Worm (Caenorhabditis elegans): ENCODE results near the gene F20C5.6.

DNA sequence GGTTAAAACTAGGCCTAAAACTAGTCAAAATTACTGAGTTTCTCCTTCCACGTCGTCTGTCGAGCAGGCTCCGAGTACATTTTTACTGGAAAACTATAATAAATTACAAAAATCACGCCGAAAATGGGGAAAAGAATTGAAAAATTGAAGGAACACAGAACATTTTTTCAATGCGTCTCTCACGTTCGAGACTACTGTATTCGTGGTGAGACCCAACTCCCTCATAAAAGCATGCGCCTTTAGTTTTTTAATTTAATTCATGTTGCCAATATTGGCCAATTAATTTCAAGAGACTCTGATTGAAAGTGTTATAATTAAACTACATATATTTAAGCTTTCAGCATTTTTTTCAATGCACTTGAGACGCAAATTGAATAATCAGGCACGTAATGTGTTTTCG, 18.9 kb downstream of the F20C5.6 start:
- TF ChIP-seq pqm-1 (tag; optimal IDR thresholded peaks at IDR 0.05) = no peak
- no peak for TF ChIP-seq lin-11 (tag; optimal IDR thresholded peaks at IDR 0.05)
- no peak for TF ChIP-seq pha-4 (tag; optimal IDR thresholded peaks at IDR 0.05)
- no peak for TF ChIP-seq nhr-232 (tag; optimal IDR thresholded peaks at IDR 0.05)
- TF ChIP-seq nfya-1 (tag; optimal IDR thresholded peaks at IDR 0.05) = no peak
- TF ChIP-seq rnt-1 (tag; optimal IDR thresholded peaks at IDR 0.05) = no peak
- TF ChIP-seq ama-1 (optimal IDR thresholded peaks at IDR 0.05) = no peak
- no peak for TF ChIP-seq pag-3 (tag; optimal IDR thresholded peaks at IDR 0.05; ENCODE audit: borderline replicate concordance)
- no peak for TF ChIP-seq elt-2 (tag; optimal IDR thresholded peaks at IDR 0.05)
- TF ChIP-seq ceh-14 (tag; optimal IDR thresholded peaks at IDR 0.05) = no peak
- no peak for TF ChIP-seq dmd-4 (tag; optimal IDR thresholded peaks at IDR 0.05; ENCODE audit: borderline replicate concordance)
- no peak for TF ChIP-seq sox-4 (tag; optimal IDR thresholded peaks at IDR 0.05)

All from whole organism, late embryonic.